Worm (Caenorhabditis elegans): ENCODE results near the gene gid-7.

DNA sequence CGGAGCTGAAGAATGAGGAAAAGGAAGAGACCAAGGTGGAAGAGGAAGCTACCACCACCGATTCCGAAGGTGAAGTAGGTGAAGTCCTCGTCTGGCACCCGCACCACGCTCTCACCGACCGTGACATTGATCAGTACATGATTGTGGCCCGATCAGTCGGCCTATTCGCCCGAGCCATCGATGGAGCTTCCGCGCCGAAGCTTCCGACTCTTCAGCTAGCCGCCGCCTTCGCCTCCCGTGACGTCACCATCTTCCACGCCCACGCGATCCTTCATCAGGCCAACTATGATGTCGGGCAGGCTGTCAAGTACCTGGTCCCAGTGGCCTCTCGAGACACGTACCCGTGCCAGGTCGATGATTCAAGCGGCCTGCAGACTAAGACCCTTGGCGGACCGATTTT is 50.7 kb downstream of the gid-7 start:
- TF ChIP-seq ztf-29 (GFP tag; IDR thresholded peaks at IDR 0.05) (no peak), klf-2 (GFP tag; conservative IDR thresholded peaks at IDR 0.05) (no peak), ztf-23 (GFP tag; IDR thresholded peaks at IDR 0.05) (no peak), ref-1 (GFP tag; conservative IDR thresholded peaks at IDR 0.05) (no peak)

Data from whole organism, midembryonic.